Fruit fly (Drosophila melanogaster): ENCODE results near the gene CG6244.
A peak's percentile ranks its signal among the peaks of the same experiment; 100 is the strongest.

CG6244 gene

DNA sequence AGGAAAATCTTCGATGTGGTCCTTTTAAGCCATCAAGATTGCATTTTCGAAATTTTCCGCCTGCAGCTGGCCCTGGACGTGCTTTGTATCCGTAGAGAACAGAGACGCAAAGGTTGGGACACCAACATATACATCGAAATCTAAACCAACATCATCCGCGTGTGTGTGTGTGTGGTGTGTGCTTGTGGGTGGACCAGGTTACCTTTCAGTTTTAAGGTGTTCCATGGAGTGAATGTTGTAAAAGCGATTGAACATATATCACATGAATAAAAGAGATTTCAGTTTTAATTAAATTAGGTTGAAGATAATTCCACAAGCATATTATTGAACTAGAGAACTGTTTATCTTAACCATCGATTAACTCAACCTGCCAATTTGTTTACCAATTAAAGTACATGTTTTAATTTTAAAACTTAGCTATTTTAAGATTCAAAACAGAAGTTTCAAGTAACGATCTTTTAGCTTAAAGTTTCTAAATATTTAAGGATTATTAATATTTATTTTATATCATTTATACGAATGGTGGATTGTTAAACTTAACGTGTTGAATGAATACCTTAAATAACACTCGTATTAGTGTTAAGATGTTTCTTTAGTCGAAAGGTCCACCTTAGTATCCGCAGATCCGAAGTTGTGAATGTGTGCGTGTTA is 19.0 kb downstream of the CG6244 start (continued):
- TF ChIP-seq gcm (GFP tag; optimal IDR thresholded peaks at IDR 0.05) (peak; percentile 55), Deaf1 (tag; optimal IDR thresholded peaks at IDR 0.05) (peak; percentile 66), CG17912 (GFP tag; optimal IDR thresholded peaks at IDR 0.05) (no peak), CG33213 (GFP tag; optimal IDR thresholded peaks at IDR 0.05) (no peak), CG4854 (GFP tag; optimal IDR thresholded peaks at IDR 0.05) (no peak), dmrt99B (tag; optimal IDR thresholded peaks at IDR 0.05) (peak; percentile 88), Opbp (GFP tag; IDR thresholded peaks at IDR 0.05; ENCODE audit: partially characterized antibody) (no peak), CG2199 (GFP tag; IDR thresholded peaks at IDR 0.05) (peak; percentile 40; the same call in 1 of the 3 replicates), dysf (GFP tag; IDR thresholded peaks at IDR 0.05) (peak; percentile 69; the same call in 1 of the 3 replicates), zfh2 (GFP tag; optimal IDR thresholded peaks at IDR 0.05) (peak; percentile 69), HLH3B (GFP tag; IDR thresholded peaks at IDR 0.05) (peak; percentile 64; the same call in 1 of the 2 replicates), CG13894 (tag; optimal IDR thresholded peaks at IDR 0.05) (peak; percentile 72), nerfin-2 (GFP tag; IDR thresholded peaks at IDR 0.05; ENCODE audit: partially characterized antibody) (0 out of 2 replicates have a peak, but pooled peaks have one; percentile 3), CG13123 (GFP tag; optimal IDR thresholded peaks at IDR 0.05) (peak; percentile 48), CG18476 (GFP tag; optimal IDR thresholded peaks at IDR 0.05) (peak; percentile 53), ro (GFP tag; IDR thresholded peaks at IDR 0.05) (no peak), ftz-f1 (GFP tag; optimal IDR thresholded peaks at IDR 0.05) (peak; percentile 15), chn (GFP tag; optimal IDR thresholded peaks at IDR 0.05) (peak; percentile 38), Med (GFP tag) (peak; percentile 87), crc (GFP tag; optimal IDR thresholded peaks at IDR 0.05) (no peak), Ssrp (tag; optimal IDR thresholded peaks at IDR 0.05) (peak; percentile 74), sima (GFP tag; optimal IDR thresholded peaks at IDR 0.05) (no peak), Atf3 (GFP tag; optimal IDR thresholded peaks at IDR 0.05) (peak; percentile 7), Eip74EF (GFP tag; optimal IDR thresholded peaks at IDR 0.05) (peak in 1 of 2 experiments; percentile 71), Fer2 (tag; optimal IDR thresholded peaks at IDR 0.05) (peak; percentile 84), amos (GFP tag; IDR thresholded peaks at IDR 0.05; ENCODE audit: partially characterized antibody) (no peak), HLH54F (GFP tag; optimal IDR thresholded peaks at IDR 0.05) (peak; percentile 40), CG6175 (GFP tag; IDR thresholded peaks at IDR 0.05) (peak; percentile 35; the same call in 1 of the 3 replicates), klu (GFP tag; IDR thresholded peaks at IDR 0.05) (0 out of 2 replicates have a peak, but pooled peaks have one; percentile 20), Kr (GFP tag; optimal IDR thresholded peaks at IDR 0.05) (no peak), CG12104 (GFP tag; optimal IDR thresholded peaks at IDR 0.05) (peak; percentile 77), dan (GFP tag; IDR thresholded peaks at IDR 0.05) (no peak), CG10274 (GFP tag; optimal IDR thresholded peaks at IDR 0.05) (peak; percentile 74), zfh1 (GFP tag; IDR thresholded peaks at IDR 0.05) (peak; percentile 30; the same call in 1 of the 3 replicates), Jarid2 (GFP tag; optimal IDR thresholded peaks at IDR 0.05) (no peak), peb (GFP tag; IDR thresholded peaks at IDR 0.05) (no peak), CG8944 (GFP tag; optimal IDR thresholded peaks at IDR 0.05) (peak; percentile 50), CG9932 (GFP tag; IDR thresholded peaks at IDR 0.05) (no peak; the same call in none of the 2 replicates), exex (tag; optimal IDR thresholded peaks at IDR 0.05) (peak; percentile 55), zen2 (GFP tag; IDR thresholded peaks at IDR 0.05; ENCODE audit: partially characterized antibody) (no peak; the same call in 2 of the 3 replicates), CG8089 (GFP tag; optimal IDR thresholded peaks at IDR 0.05) (peak; percentile 30), gt (GFP tag; IDR thresholded peaks at IDR 0.05) (no peak), CG4820 (GFP tag; optimal IDR thresholded peaks at IDR 0.05) (peak; percentile 65), CG4617 (GFP tag; optimal IDR thresholded peaks at IDR 0.05; ENCODE audit: borderline replicate concordance) (peak; percentile 73), pho (GFP tag; optimal IDR thresholded peaks at IDR 0.05) (peak; percentile 40), Fer3 (tag; optimal IDR thresholded peaks at IDR 0.05) (peak; percentile 83), H2.0 (GFP tag; IDR thresholded peaks at IDR 0.05) (peak; percentile 69), Bdp1 (GFP tag; optimal IDR thresholded peaks at IDR 0.05) (no peak), TFAM (GFP tag; optimal IDR thresholded peaks at IDR 0.05) (no peak)

Measured in whole organism, embryonic.